Worm (Caenorhabditis elegans) whole organism, young adult: ENCODE results near the gene cni-1.

Source experiments
- C17E4.6 ChIP-seq: fragments of 200-800 bp; sonication (Bioruptor generic); IDR thresholded peaks from 2 replicates; pipeline ENCODE4 v1.3.6; 2022; ENCODE audit warnings: missing genetic modification reagents, missing genetic modification characterization, missing compliant biosample characterization
- F23B12.7 ChIP-seq: sonication (generic microtip); optimal IDR thresholded peaks from 2 replicates; lab custom pipeline; 2017; ENCODE audit warnings: missing genetic modification characterization, mild to moderate bottlenecking, missing compliant biosample characterization, antibody characterized with exemption, moderate library complexity; ENCODE audit not compliant: insufficient read depth
- F49E8.2 ChIP-seq: sonication (generic microtip); optimal IDR thresholded peaks from 3 replicates; lab custom pipeline; 2017; ENCODE audit warnings: missing genetic modification characterization, mild to moderate bottlenecking, missing compliant biosample characterization, antibody characterized with exemption, moderate library complexity; ENCODE audit not compliant: insufficient read depth
- Y56A3A.18 ChIP-seq: fragments of 200-800 bp; sonication (Bioruptor generic); IDR thresholded peaks from 2 replicates; pipeline ENCODE4 v1.3.6; 2022; ENCODE audit warnings: missing genetic modification reagents, missing genetic modification characterization, missing compliant biosample characterization
- nhr-120 ChIP-seq: fragments of 200-800 bp; sonication (Bioruptor generic); IDR thresholded peaks from 2 replicates; pipeline ENCODE4 v1.3.6; 2022; ENCODE audit warnings: missing genetic modification characterization, missing compliant biosample characterization
- sdz-38 ChIP-seq: sonication (generic microtip); optimal IDR thresholded peaks from 2 replicates; lab custom pipeline; 2016; ENCODE audit warnings: missing genotype, missing genetic modification characterization, missing compliant biosample characterization
- snpc-4 ChIP-seq, 5 experiments: fragments of 150-350 bp in 1 of 5; sonication (generic microtip) in 4 of 5; optimal IDR thresholded peaks; 2 replicates each; lab custom pipeline; 2014 to 2018; ENCODE audit warnings: missing genetic modification characterization in 5 of 5, missing biosample characterization in 3 of 5, antibody characterized with exemption in 2 of 5, mild to moderate bottlenecking in 2 of 5, missing compliant biosample characterization in 2 of 5, missing genotype in 2 of 5, moderate library complexity in 2 of 5, missing genetic modification reagents in 1 of 5

DNA sequence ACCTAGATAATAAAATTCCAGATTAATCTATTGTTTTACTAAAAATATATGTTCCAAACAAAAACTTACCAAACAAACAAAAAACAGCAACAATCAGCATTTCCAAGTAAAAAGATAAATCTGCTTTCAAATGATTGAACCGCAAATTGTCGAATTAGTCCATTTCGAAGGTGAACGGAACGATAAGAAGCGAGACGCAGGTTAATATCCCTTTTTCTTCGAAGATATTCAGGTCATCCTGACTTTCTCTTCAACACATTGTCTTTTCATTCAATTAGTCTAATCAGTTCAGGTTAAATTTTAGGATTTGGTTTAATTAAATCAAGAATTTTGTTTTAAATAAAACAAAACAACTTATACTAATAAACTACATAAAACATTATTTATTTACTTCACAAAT, 46.8 kb upstream of the cni-1 start, which contains the start of gene B0365.9:
- TF ChIP-seq F49E8.2 (tag; lab: Kevin White, UChicago) (no peak), nhr-120 (GFP tag; lab: Robert Waterston, UW) (no peak), sdz-38 (tag; lab: Kevin White, UChicago) (no peak), Y56A3A.18 (GFP tag; lab: Robert Waterston, UW) (no peak), snpc-4 (GFP tag; optimal IDR thresholded peaks at IDR 0.05; lab: Kevin White, UChicago) (no peak), snpc-4 (tag; optimal IDR thresholded peaks at IDR 0.05; lab: Kevin White, UChicago) (no peak), F23B12.7 (tag; lab: Kevin White, UChicago) (no peak), C17E4.6 (no peak)
